Fruit fly (Drosophila melanogaster): ENCODE results near the gene poe.

poe gene

DNA sequence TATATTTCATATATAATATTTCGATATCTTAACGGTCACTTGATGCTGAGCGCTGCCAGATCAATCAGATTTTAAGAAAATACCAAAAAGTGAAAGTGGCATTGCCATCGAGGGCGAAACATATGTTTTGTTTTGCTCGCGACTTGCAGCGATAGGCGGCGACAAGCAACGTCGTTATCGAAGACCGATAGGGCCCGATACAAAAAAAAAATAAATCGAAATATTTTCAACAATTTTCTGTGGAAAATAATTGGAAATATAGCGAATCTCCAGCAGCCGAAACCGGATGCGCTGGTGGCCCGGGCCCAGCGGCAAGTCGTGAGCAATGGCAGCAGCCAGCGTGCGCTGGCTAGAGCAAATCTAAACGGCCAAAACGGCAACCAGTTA, 28.1 kb downstream of the poe start, which contains the start of gene Megf8 (continued):
- TF ChIP-seq CG7963 (GFP tag; IDR thresholded peaks at IDR 0.05; ENCODE audit: partially characterized antibody) (peak; percentile 83; the same call in 2 of the 3 replicates), CG18619 (GFP tag; optimal IDR thresholded peaks at IDR 0.05) (no peak), Blimp-1 (GFP tag; optimal IDR thresholded peaks at IDR 0.05) (peak; percentile 100), CG1233 (GFP tag; optimal IDR thresholded peaks at IDR 0.05) (no peak), Bgb (GFP tag; IDR thresholded peaks at IDR 0.05; ENCODE audit: partially characterized antibody) (peak; percentile 77), CG4617 (GFP tag; optimal IDR thresholded peaks at IDR 0.05; ENCODE audit: borderline replicate concordance) (peak; percentile 35), trem (tag; optimal IDR thresholded peaks at IDR 0.05) (peak; percentile 9), nmo (GFP tag; optimal IDR thresholded peaks at IDR 0.05) (no peak), CG16813 (GFP tag; IDR thresholded peaks at IDR 0.05; ENCODE audit: partially characterized antibody) (peak; percentile 5; the same call in 2 of the 3 replicates), CG34224 (GFP tag; IDR thresholded peaks at IDR 0.05; ENCODE audit: partially characterized antibody) (peak; percentile 84), Doc3 (GFP tag; IDR thresholded peaks at IDR 0.05; ENCODE audit: partially characterized antibody) (peak; percentile 31; the same call in 1 of the 3 replicates), pzg (GFP tag; optimal IDR thresholded peaks at IDR 0.05) (peak; percentile 28), MESR4 (GFP tag; optimal IDR thresholded peaks at IDR 0.05) (peak; percentile 77), tna (GFP tag; IDR thresholded peaks at IDR 0.05; ENCODE audit: partially characterized antibody) (peak; percentile 72), sna (GFP tag; IDR thresholded peaks at IDR 0.05; ENCODE audit: partially characterized antibody) (peak; percentile 55), pros (GFP tag; optimal IDR thresholded peaks at IDR 0.05) (no peak), Opbp (GFP tag; IDR thresholded peaks at IDR 0.05; ENCODE audit: partially characterized antibody) (peak; percentile 78; the same call in 2 of the 3 replicates), Neu2 (GFP tag; optimal IDR thresholded peaks at IDR 0.05; ENCODE audit: borderline replicate concordance) (no peak), nerfin-2 (GFP tag; IDR thresholded peaks at IDR 0.05; ENCODE audit: partially characterized antibody) (peak; percentile 75), mld (GFP tag; IDR thresholded peaks at IDR 0.05; ENCODE audit: partially characterized antibody) (peak; percentile 47; the same call in 1 of the 3 replicates), CG42726 (GFP tag; IDR thresholded peaks at IDR 0.05; ENCODE audit: partially characterized antibody) (peak; percentile 21; the same call in 1 of the 2 replicates), Myb (GFP tag; optimal IDR thresholded peaks at IDR 0.05) (peak; percentile 81), CG17802 (tag; optimal IDR thresholded peaks at IDR 0.05) (no peak), hbn (GFP tag; IDR thresholded peaks at IDR 0.05; ENCODE audit: partially characterized antibody) (peak; percentile 55), ato (GFP tag; IDR thresholded peaks at IDR 0.05; ENCODE audit: partially characterized antibody) (peak; percentile 77), rib (GFP tag; IDR thresholded peaks at IDR 0.05) (0 out of 2 replicates have a peak, but pooled peaks have one; percentile 35), MBD-R2 (GFP tag; IDR thresholded peaks at IDR 0.05) (peak; percentile 52), chinmo (GFP tag; IDR thresholded peaks at IDR 0.05; ENCODE audit: partially characterized antibody) (peak; percentile 92)

- TF ChIP-seq CG11247 (GFP tag; IDR thresholded peaks at IDR 0.05) (peak; percentile 66), CG3281 (GFP tag; optimal IDR thresholded peaks at IDR 0.05) (peak; percentile 68), tio (GFP tag; optimal IDR thresholded peaks at IDR 0.05) (no peak), gro (GFP tag; optimal IDR thresholded peaks at IDR 0.05) (no peak), CG6272 (GFP tag; IDR thresholded peaks at IDR 0.05) (peak; percentile 15; the same call in 1 of the 2 replicates), gt (GFP tag; IDR thresholded peaks at IDR 0.05) (no peak), inv (GFP tag; IDR thresholded peaks at IDR 0.05; ENCODE audit: partially characterized antibody) (peak; percentile 86), Dref (GFP tag; IDR thresholded peaks at IDR 0.05) (peak; percentile 94), cato (GFP tag; optimal IDR thresholded peaks at IDR 0.05; ENCODE audit: borderline replicate concordance) (no peak), CG12219 (GFP tag; optimal IDR thresholded peaks at IDR 0.05) (peak; percentile 65), CoRest (tag; optimal IDR thresholded peaks at IDR 0.05) (peak; percentile 55), grau (tag; optimal IDR thresholded peaks at IDR 0.05) (peak; percentile 60), CG12391 (tag; optimal IDR thresholded peaks at IDR 0.05) (peak; percentile 69), CG4617 (GFP tag; optimal IDR thresholded peaks at IDR 0.05; ENCODE audit: borderline replicate concordance) (no peak), lola (GFP tag; optimal IDR thresholded peaks at IDR 0.05) (no peak), C15 (GFP tag; IDR thresholded peaks at IDR 0.05) (0 out of 3 replicates have a peak, but pooled peaks have one; percentile 11), tap (tag; optimal IDR thresholded peaks at IDR 0.05) (no peak), E2f2 (GFP tag; IDR thresholded peaks at IDR 0.05) (peak; percentile 50), CG11695 (GFP tag; IDR thresholded peaks at IDR 0.05) (no peak; the same call in 2 of the 3 replicates), ftz-f1 (GFP tag; optimal IDR thresholded peaks at IDR 0.05) (no peak)
Measured at dm6 chr2L:8042645-8043281, 28.7 kb downstream of the poe start, which contains the start of gene RpL36A. RpL36A (minus strand) TSS chr2L:8042909.
